Worm (Caenorhabditis elegans): Measurements from ENCODE around the gene F45H10.5.

DNA sequence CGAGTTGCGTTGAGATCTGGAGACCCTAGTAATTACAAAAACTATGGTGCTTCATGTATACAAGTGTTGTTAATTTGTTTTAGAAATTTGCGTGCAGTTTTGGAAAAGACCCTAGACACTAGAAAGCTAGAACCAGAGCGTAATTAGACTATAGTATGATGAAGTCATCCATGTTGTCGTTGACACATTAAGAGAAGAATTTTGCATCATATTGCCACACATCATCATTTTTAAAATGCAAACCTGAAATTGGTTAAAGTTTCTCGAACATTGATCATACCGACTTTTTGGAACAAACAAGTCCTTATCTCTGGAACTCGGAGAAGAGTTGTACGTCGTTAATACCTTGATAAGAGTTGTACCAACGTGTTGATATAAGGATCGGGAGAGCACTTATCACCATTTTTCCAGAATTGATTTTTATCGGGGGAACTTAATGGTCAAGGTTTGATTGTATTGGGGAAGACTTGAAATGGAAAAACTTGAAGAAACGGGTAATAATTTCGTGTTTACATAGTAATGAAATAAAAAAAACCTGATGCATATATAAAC is 33.8 kb upstream of the F45H10.5 start:
- no peak for TF ChIP-seq ztf-4 (tag; optimal IDR thresholded peaks at IDR 0.05)
- TF ChIP-seq egl-27 (tag; optimal IDR thresholded peaks at IDR 0.05) = no peak
- TF ChIP-seq blmp-1 (tag; optimal IDR thresholded peaks at IDR 0.05; ENCODE audit: insufficient read depth) = no peak
- no peak for TF ChIP-seq nhr-10 (tag; optimal IDR thresholded peaks at IDR 0.05)
- TF ChIP-seq R02D3.7 (tag; optimal IDR thresholded peaks at IDR 0.05) = no peak
- TF ChIP-seq ztf-11 (tag; optimal IDR thresholded peaks at IDR 0.05) = no peak
- TF ChIP-seq nhr-11 (tag; optimal IDR thresholded peaks at IDR 0.05) = no peak
- no peak for TF ChIP-seq unc-39 (tag; optimal IDR thresholded peaks at IDR 0.05)
- no peak for TF ChIP-seq mbf-1 (tag; optimal IDR thresholded peaks at IDR 0.05)

Measured in whole organism, L2 larva.